Worm (Caenorhabditis elegans) whole organism, L4/young adult: ENCODE data around the gene acer-1.

ENCODE experiments used
- W03F9.2 ChIP-seq: fragments of 150-350 bp; optimal IDR thresholded peaks from 2 replicates; lab custom pipeline; 2014; ENCODE audit warnings: missing biosample characterization, missing genetic modification characterization
- dao-5 ChIP-seq: sonication (generic microtip); optimal IDR thresholded peaks from 2 replicates; lab custom pipeline; 2016; ENCODE audit warnings: missing genotype, missing genetic modification characterization, moderate library complexity, missing compliant biosample characterization

DNA sequence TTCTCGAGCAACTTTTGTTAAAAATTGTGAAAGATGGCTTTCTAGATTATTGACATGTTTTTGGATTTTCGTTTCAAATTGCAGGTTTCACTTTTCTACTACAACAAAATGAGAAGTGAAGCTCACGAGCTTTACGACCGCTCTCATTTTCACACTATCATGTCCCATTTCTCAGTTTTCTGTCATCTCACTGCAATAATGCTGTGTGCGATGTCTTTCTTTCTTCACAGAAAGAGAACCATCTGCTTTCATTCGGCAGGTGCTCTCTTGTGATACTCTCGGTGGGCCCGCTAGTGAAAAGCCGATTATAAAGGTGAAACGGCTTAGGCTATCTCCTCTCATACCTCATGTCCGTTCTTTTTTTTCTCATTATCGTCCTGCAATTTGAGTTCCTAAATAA, 47.0 kb downstream of the acer-1 start:
- no peak for TF ChIP-seq dao-5 (tag; lab: Kevin White, UChicago)
- TF ChIP-seq W03F9.2 (tag; lab: Kevin White, UChicago): no peak
